Worm (Caenorhabditis elegans) whole organism, L2 larva: ENCODE data around the gene K07C5.2.

Source experiments
- R02D3.7 ChIP-seq: fragments of 150-350 bp; optimal IDR thresholded peaks from 2 replicates; lab custom pipeline; 2014; ENCODE audit warnings: missing biosample characterization, missing genetic modification characterization
- ama-1 ChIP-seq: fragments of 150-350 bp; optimal IDR thresholded peaks from 2 replicates; lab custom pipeline; 2018; ENCODE audit warnings: inconsistent platforms
- blmp-1 ChIP-seq: sonication (generic microtip); optimal IDR thresholded peaks from 2 replicates; lab custom pipeline; 2017; ENCODE audit warnings: missing genetic modification characterization, mild to moderate bottlenecking, missing compliant biosample characterization, antibody characterized with exemption, moderate library complexity; ENCODE audit not compliant: insufficient read depth
- egl-27 ChIP-seq: sonication (generic microtip); optimal IDR thresholded peaks from 3 replicates; lab custom pipeline; 2017; ENCODE audit warnings: missing biosample characterization, missing genetic modification reagents, missing genetic modification characterization
- nhr-12 ChIP-seq: fragments of 150-350 bp; optimal IDR thresholded peaks from 2 replicates; lab custom pipeline; 2014; ENCODE audit warnings: missing biosample characterization, missing genetic modification characterization
- nhr-237 ChIP-seq: fragments of 150-350 bp; optimal IDR thresholded peaks from 2 replicates; lab custom pipeline; 2014; ENCODE audit warnings: missing biosample characterization, missing genetic modification characterization
- sem-4 ChIP-seq: fragments of 150-350 bp; optimal IDR thresholded peaks from 2 replicates; lab custom pipeline; 2014; ENCODE audit warnings: missing biosample characterization, missing genetic modification reagents, missing genetic modification characterization
- skn-1 ChIP-seq: sonication (generic microtip); optimal IDR thresholded peaks from 2 replicates; lab custom pipeline; 2017; ENCODE audit warnings: missing biosample characterization, missing genetic modification characterization
- unc-62 ChIP-seq: fragments of 150-350 bp; optimal IDR thresholded peaks from 2 replicates; lab custom pipeline; 2014; ENCODE audit warnings: missing biosample characterization, missing genetic modification reagents, missing genetic modification characterization

- TF ChIP-seq nhr-12 (tag; lab: Kevin White, UChicago) (no peak), blmp-1 (tag; lab: Kevin White, UChicago) (no peak), sem-4 (no peak), ama-1 (lab: Kevin White, UChicago) (no peak), nhr-237 (no peak), skn-1 (no peak), unc-62 (no peak), R02D3.7 (no peak), egl-27 (no peak)
Observed at ce11 chrV:10307283-10307682, 32.0 kb upstream of the K07C5.2 start, which contains the start of gene che-12.
